Worm (Caenorhabditis elegans) whole organism, young adult: ENCODE data around the gene frpr-3.

ENCODE experiments used
- ekl-4 ChIP-seq: fragments of 200-800 bp; sonication (Bioruptor generic); IDR thresholded peaks from 2 replicates; pipeline ENCODE4 v1.3.6; 2022; ENCODE audit warnings: missing genetic modification reagents, missing genetic modification characterization, missing compliant biosample characterization
- nhr-27 ChIP-seq: fragments of 200-800 bp; sonication (Bioruptor generic); optimal IDR thresholded peaks from 2 replicates; lab custom pipeline; 2018; ENCODE audit warnings: mild to moderate bottlenecking, missing genetic modification characterization, moderate library complexity, missing compliant biosample characterization
- snpc-4 ChIP-seq, 5 experiments: fragments of 150-350 bp in 1 of 5; sonication (generic microtip) in 4 of 5; optimal IDR thresholded peaks; 2 replicates each; lab custom pipeline; 2014 to 2018; ENCODE audit warnings: missing genetic modification characterization in 5 of 5, missing biosample characterization in 3 of 5, antibody characterized with exemption in 2 of 5, mild to moderate bottlenecking in 2 of 5, missing compliant biosample characterization in 2 of 5, missing genotype in 2 of 5, moderate library complexity in 2 of 5, missing genetic modification reagents in 1 of 5
- unc-62 ChIP-seq: fragments of 150-350 bp; optimal IDR thresholded peaks from 2 replicates; lab custom pipeline; 2014; ENCODE audit warnings: missing biosample characterization, missing genetic modification reagents, missing genetic modification characterization
- xnd-1 ChIP-seq: sonication (generic microtip); optimal IDR thresholded peaks from 2 replicates; lab custom pipeline; 2016; ENCODE audit warnings: missing genotype, missing genetic modification reagents, missing genetic modification characterization, missing compliant biosample characterization

ce11 chrV:7804801-7805163, 33.7 kb downstream of the frpr-3 start, which contains the start of gene xpo-1:
- no peak for TF ChIP-seq unc-62 (GFP tag; lab: Kevin White, UChicago)
- no peak for TF ChIP-seq ekl-4 (GFP tag; lab: Robert Waterston, UW)
- no peak for TF ChIP-seq snpc-4 (GFP tag; optimal IDR thresholded peaks at IDR 0.05; lab: Kevin White, UChicago)
- no peak for TF ChIP-seq snpc-4 (tag; optimal IDR thresholded peaks at IDR 0.05; lab: Kevin White, UChicago)
- TF ChIP-seq nhr-27 (tag; lab: Kevin White, UChicago) = no peak
- no peak for TF ChIP-seq xnd-1 (tag; lab: Kevin White, UChicago)
